Fruit fly (Drosophila melanogaster): ENCODE measurements around the gene croc.

Gene croc

dm6 chr3L:21453623-21454022 lies 22.7 kb downstream of the croc start (continued):
- TF ChIP-seq org-1 (GFP tag; optimal IDR thresholded peaks at IDR 0.05) (peak; percentile 51), CG42726 (GFP tag; IDR thresholded peaks at IDR 0.05; ENCODE audit: partially characterized antibody) (no peak), hbn (GFP tag; IDR thresholded peaks at IDR 0.05; ENCODE audit: partially characterized antibody) (no peak), CG15601 (tag; optimal IDR thresholded peaks at IDR 0.05) (peak; percentile 50), CG11398 (GFP tag; optimal IDR thresholded peaks at IDR 0.05) (no peak), zen2 (GFP tag; IDR thresholded peaks at IDR 0.05; ENCODE audit: partially characterized antibody) (no peak), crc (GFP tag; optimal IDR thresholded peaks at IDR 0.05) (no peak), CkIIα-i1 (GFP tag; IDR thresholded peaks at IDR 0.05) (no peak), Hsf (GFP tag; optimal IDR thresholded peaks at IDR 0.05) (peak; percentile 57), Awh (GFP tag; IDR thresholded peaks at IDR 0.05) (no peak), Med (GFP tag) (peak; percentile 86), Usf (GFP tag; optimal IDR thresholded peaks at IDR 0.05) (peak; percentile 60), nom (GFP tag; optimal IDR thresholded peaks at IDR 0.05) (peak; percentile 8), gcm (GFP tag; optimal IDR thresholded peaks at IDR 0.05) (peak; percentile 62), gt (GFP tag; IDR thresholded peaks at IDR 0.05) (no peak), stc (GFP tag; IDR thresholded peaks at IDR 0.05) (no peak; the same call in 1 of the 2 replicates), fu2 (GFP tag; optimal IDR thresholded peaks at IDR 0.05) (no peak), CG15073 (GFP tag; optimal IDR thresholded peaks at IDR 0.05) (no peak), Mrtf (GFP tag; IDR thresholded peaks at IDR 0.05) (no peak), CG18011 (GFP tag; optimal IDR thresholded peaks at IDR 0.05) (no peak), Side (GFP tag; optimal IDR thresholded peaks at IDR 0.05) (peak; percentile 63), phol (tag; optimal IDR thresholded peaks at IDR 0.05) (peak; percentile 68), Nf-YC (tag; optimal IDR thresholded peaks at IDR 0.05) (no peak), CG6689 (GFP tag; IDR thresholded peaks at IDR 0.05) (peak; percentile 65; the same call in 1 of the 2 replicates), gem (tag; optimal IDR thresholded peaks at IDR 0.05) (peak; percentile 78), CG12942 (GFP tag; optimal IDR thresholded peaks at IDR 0.05) (no peak), YL-1 (GFP tag; optimal IDR thresholded peaks at IDR 0.05) (no peak), CG11456 (GFP tag; IDR thresholded peaks at IDR 0.05) (no peak), CG16779 (GFP tag; IDR thresholded peaks at IDR 0.05) (no peak), CG10565 (GFP tag; optimal IDR thresholded peaks at IDR 0.05) (no peak), ac (GFP tag; optimal IDR thresholded peaks at IDR 0.05) (peak; percentile 76), CG4617 (GFP tag; optimal IDR thresholded peaks at IDR 0.05; ENCODE audit: borderline replicate concordance) (no peak), Fer1 (GFP tag; optimal IDR thresholded peaks at IDR 0.05) (no peak), NC2α (GFP tag; optimal IDR thresholded peaks at IDR 0.05) (peak; percentile 14), prd (optimal IDR thresholded peaks at IDR 0.05) (no peak), prd (GFP tag; IDR thresholded peaks at IDR 0.05) (peak; percentile 80), CG30431 (GFP tag; optimal IDR thresholded peaks at IDR 0.05) (peak; percentile 55), pfk (GFP tag; optimal IDR thresholded peaks at IDR 0.05) (no peak), CG31388 (GFP tag; optimal IDR thresholded peaks at IDR 0.05) (no peak), CG14441 (GFP tag; IDR thresholded peaks at IDR 0.05) (no peak), emc (GFP tag; optimal IDR thresholded peaks at IDR 0.05) (no peak), CG12236 (GFP tag; optimal IDR thresholded peaks at IDR 0.05) (peak; percentile 20), chif (GFP tag; optimal IDR thresholded peaks at IDR 0.05) (peak; percentile 38 to 75), Max (GFP tag; optimal IDR thresholded peaks at IDR 0.05) (peak; percentile 43), Poxn (GFP tag; IDR thresholded peaks at IDR 0.05) (no peak), schlank (tag; optimal IDR thresholded peaks at IDR 0.05) (no peak), vnd (GFP tag; IDR thresholded peaks at IDR 0.05; ENCODE audit: partially characterized antibody) (no peak), sd (tag; optimal IDR thresholded peaks at IDR 0.05) (no peak), Atf-2 (GFP tag; optimal IDR thresholded peaks at IDR 0.05) (peak; percentile 31), CG10543 (GFP tag; optimal IDR thresholded peaks at IDR 0.05) (no peak), CG6272 (GFP tag; IDR thresholded peaks at IDR 0.05) (peak; percentile 29; the same call in 1 of the 2 replicates), CG9817 (tag; optimal IDR thresholded peaks at IDR 0.05) (no peak)
